Fruit fly (Drosophila melanogaster): ENCODE data around the gene zfh2.

The zfh2 gene

DNA sequence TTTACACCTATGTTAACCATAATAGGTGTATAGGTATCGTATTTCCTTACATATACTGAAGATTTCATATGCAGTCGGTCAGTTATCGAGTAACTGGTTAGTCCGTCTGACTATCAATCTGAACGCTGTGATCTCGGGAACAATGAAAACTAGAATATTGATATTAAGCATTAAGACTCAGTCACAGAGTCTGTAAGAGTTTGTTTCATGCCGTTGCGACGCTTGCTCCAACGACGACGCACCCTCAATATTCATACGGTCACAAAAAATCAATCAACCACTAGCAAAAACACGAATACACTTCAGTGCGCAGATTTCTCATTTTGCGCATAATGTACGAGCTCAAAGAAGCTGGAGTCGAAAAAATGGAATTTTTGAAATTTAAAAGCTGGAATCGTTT, 33.6 kb upstream of the zfh2 start:
- no peak for TF ChIP-seq CG6276 (GFP tag; optimal IDR thresholded peaks at IDR 0.05)
- no peak for TF ChIP-seq Hr38 (GFP tag; optimal IDR thresholded peaks at IDR 0.05)
- TF ChIP-seq Eip93F (GFP tag; optimal IDR thresholded peaks at IDR 0.05): no peak
- no peak for TF ChIP-seq CG34406 (GFP tag; optimal IDR thresholded peaks at IDR 0.05)
- no peak for TF ChIP-seq acj6 (GFP tag; optimal IDR thresholded peaks at IDR 0.05)
- TF ChIP-seq CG6854 (GFP tag; optimal IDR thresholded peaks at IDR 0.05): no peak

DNA sequence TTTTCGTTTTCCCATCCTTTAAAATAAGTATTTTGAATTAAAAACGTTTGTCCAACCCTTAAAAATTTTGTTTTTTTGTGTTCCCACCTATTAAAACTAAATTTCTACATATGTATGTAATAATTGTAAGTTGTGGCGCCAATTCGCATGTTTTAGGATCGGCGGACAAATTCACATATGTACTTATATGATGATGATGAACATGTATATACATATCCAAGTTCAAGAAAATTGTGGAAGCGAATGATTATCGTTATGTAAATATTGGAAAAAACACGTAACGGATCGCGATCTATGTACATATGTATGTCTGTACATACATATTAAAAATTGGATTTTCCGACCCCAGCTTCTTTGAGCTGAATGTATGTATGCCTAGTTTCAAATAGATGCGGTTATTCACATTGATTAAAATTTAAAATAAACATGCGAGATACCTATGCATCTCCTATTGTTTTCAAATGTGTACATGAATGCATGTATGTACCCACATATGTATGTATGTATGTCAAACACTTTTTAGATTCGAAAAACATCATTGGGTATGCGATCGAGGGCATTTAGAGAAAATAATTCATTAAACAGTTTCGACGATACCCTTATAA, 32.9 kb upstream of the zfh2 start:
- TF ChIP-seq eg (GFP tag; IDR thresholded peaks at IDR 0.05) (no peak), Lpt (GFP tag; optimal IDR thresholded peaks at IDR 0.05) (no peak), ss (GFP tag; optimal IDR thresholded peaks at IDR 0.05) (no peak), CG3919 (GFP tag; optimal IDR thresholded peaks at IDR 0.05) (no peak), Met (GFP tag; optimal IDR thresholded peaks at IDR 0.05) (no peak), CG11902 (GFP tag; optimal IDR thresholded peaks at IDR 0.05) (no peak), CG16779 (tag; optimal IDR thresholded peaks at IDR 0.05) (no peak), Hr38 (GFP tag; optimal IDR thresholded peaks at IDR 0.05) (no peak), CG34406 (GFP tag; optimal IDR thresholded peaks at IDR 0.05) (no peak), fkh (GFP tag; optimal IDR thresholded peaks at IDR 0.05) (no peak), esn (GFP tag; optimal IDR thresholded peaks at IDR 0.05) (no peak)

DNA sequence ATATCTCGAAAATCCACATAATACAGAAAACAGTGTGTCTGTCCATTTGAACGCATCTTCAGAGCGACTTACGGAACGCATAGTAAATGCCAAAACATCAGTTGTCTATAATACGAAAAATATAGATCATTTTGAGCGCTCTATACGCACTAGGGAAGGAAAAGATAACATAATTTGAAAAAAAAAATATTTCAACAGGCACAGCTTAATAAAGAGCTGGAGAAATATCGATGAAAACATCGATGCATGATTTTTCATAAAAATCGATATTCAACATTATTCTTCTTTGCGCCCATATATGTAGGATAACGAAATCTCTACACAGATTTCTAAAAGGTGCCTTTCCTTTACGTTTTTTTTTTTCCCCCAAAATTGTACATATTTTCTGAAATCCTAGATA, 19.9 kb upstream of the zfh2 start:
- TF ChIP-seq CG9139 (GFP tag; optimal IDR thresholded peaks at IDR 0.05) (no peak), Eip78C (GFP tag) (peak; percentile 22), dsx (GFP tag; optimal IDR thresholded peaks at IDR 0.05; ENCODE audit: poor library complexity, severe bottlenecking) (no peak), CG8319 (GFP tag; optimal IDR thresholded peaks at IDR 0.05) (no peak), acj6 (GFP tag; optimal IDR thresholded peaks at IDR 0.05) (no peak)

DNA sequence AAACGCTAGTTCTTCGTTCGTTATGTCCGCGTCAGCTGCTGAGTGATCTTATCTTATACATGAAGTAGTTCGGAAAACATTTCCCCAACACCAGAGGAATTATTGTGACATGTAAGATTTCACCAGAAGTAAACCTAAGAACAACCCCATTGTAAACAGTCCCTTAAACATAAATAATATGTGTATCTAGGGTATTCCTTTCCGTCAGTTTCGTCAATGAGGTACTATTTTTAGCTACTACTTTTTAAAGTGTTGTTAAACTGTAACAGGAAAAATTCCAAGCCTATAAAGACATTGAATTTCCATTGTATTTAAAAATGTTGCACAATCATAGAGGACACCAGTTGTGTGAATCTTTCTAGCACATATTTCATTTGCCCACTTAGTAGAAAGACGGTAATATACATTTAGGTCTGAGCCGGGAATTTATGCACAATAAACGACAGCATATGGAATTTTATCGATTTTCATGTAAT, 18.9 kb upstream of the zfh2 start:
- TF ChIP-seq CG32006 (GFP tag; optimal IDR thresholded peaks at IDR 0.05) (no peak), cyc (GFP tag; optimal IDR thresholded peaks at IDR 0.05) (peak; percentile 7), Eip75B (GFP tag; optimal IDR thresholded peaks at IDR 0.05) (no peak), CG6854 (GFP tag; optimal IDR thresholded peaks at IDR 0.05) (no peak), fkh (GFP tag; optimal IDR thresholded peaks at IDR 0.05) (peak; percentile 79), CG11294 (GFP tag; IDR thresholded peaks at IDR 0.05) (no peak), CG31627 (GFP tag; optimal IDR thresholded peaks at IDR 0.05) (peak; percentile 11), lz (GFP tag; optimal IDR thresholded peaks at IDR 0.05) (no peak), Ets21C (GFP tag; optimal IDR thresholded peaks at IDR 0.05) (no peak), CG4318 (GFP tag; optimal IDR thresholded peaks at IDR 0.05) (no peak), Hr38 (GFP tag; optimal IDR thresholded peaks at IDR 0.05) (no peak), CG6808 (GFP tag; optimal IDR thresholded peaks at IDR 0.05) (no peak), pdm3 (GFP tag; optimal IDR thresholded peaks at IDR 0.05) (no peak), salr (GFP tag; optimal IDR thresholded peaks at IDR 0.05) (no peak), CG1621 (tag; optimal IDR thresholded peaks at IDR 0.05) (no peak), Eip78C (GFP tag) (peak; percentile 58), Hr39 (GFP tag; optimal IDR thresholded peaks at IDR 0.05) (peak; percentile 12), esn (GFP tag; optimal IDR thresholded peaks at IDR 0.05) (peak; percentile 16), Hr4 (GFP tag; optimal IDR thresholded peaks at IDR 0.05) (no peak), topi (GFP tag; optimal IDR thresholded peaks at IDR 0.05) (no peak), svp (GFP tag) (no peak)

All from whole organism, prepupa.